Worm (Caenorhabditis elegans): Measurements from ENCODE around the gene C36A4.4.

Gene C36A4.4

ce11 chrIII:3831798-3832197 lies 11.6 kb downstream of the C36A4.4 start:
- TF ChIP-seq sea-1 (GFP tag; conservative IDR thresholded peaks at IDR 0.05) (no peak), ama-1 (optimal IDR thresholded peaks at IDR 0.05) (no peak), aly-1 (tag; optimal IDR thresholded peaks at IDR 0.05) (no peak), F13C5.2 (tag; optimal IDR thresholded peaks at IDR 0.05) (no peak), flt-1 (GFP tag; IDR thresholded peaks at IDR 0.05) (no peak), ceh-36 (tag; optimal IDR thresholded peaks at IDR 0.05) (no peak), hmg-4 (GFP tag; optimal IDR thresholded peaks at IDR 0.05) (no peak), B0310.2 (tag; optimal IDR thresholded peaks at IDR 0.05) (no peak), tra-4 (tag; optimal IDR thresholded peaks at IDR 0.05) (no peak), tbx-11 (GFP tag; IDR thresholded peaks at IDR 0.05) (no peak), pes-1 (GFP tag; IDR thresholded peaks at IDR 0.05) (no peak), hnd-1 (tag; optimal IDR thresholded peaks at IDR 0.05) (no peak), scrt-1 (GFP tag; IDR thresholded peaks at IDR 0.05) (no peak)

- TF ChIP-seq F13C5.2 (tag; optimal IDR thresholded peaks at IDR 0.05) (no peak), hmbx-1 (tag; optimal IDR thresholded peaks at IDR 0.05) (no peak), tbx-37 (GFP tag; conservative IDR thresholded peaks at IDR 0.05) (no peak), sea-1 (GFP tag; conservative IDR thresholded peaks at IDR 0.05) (no peak), scrt-1 (GFP tag; IDR thresholded peaks at IDR 0.05) (no peak), tra-4 (tag; optimal IDR thresholded peaks at IDR 0.05) (no peak), ceh-36 (tag; optimal IDR thresholded peaks at IDR 0.05) (no peak), hnd-1 (tag; optimal IDR thresholded peaks at IDR 0.05) (no peak), pes-1 (GFP tag; IDR thresholded peaks at IDR 0.05) (no peak), hmg-4 (GFP tag; optimal IDR thresholded peaks at IDR 0.05) (no peak), ets-7 (tag; optimal IDR thresholded peaks at IDR 0.05) (no peak), ceh-13 (GFP tag; optimal IDR thresholded peaks at IDR 0.05) (no peak)
Observed at ce11 chrIII:3831381-3831780, 12.0 kb downstream of the C36A4.4 start, which contains the start of gene C36A4.10. Gene C36A4.10, minus strand, starts transcription at chrIII:3831481.

- TF ChIP-seq ceh-36 (tag; optimal IDR thresholded peaks at IDR 0.05) = no peak
- no peak for TF ChIP-seq hmg-4 (GFP tag; optimal IDR thresholded peaks at IDR 0.05)
- no peak for TF ChIP-seq ama-1 (optimal IDR thresholded peaks at IDR 0.05)
- TF ChIP-seq ets-7 (tag; optimal IDR thresholded peaks at IDR 0.05) = no peak
- no peak for TF ChIP-seq tbx-37 (GFP tag; conservative IDR thresholded peaks at IDR 0.05)
Observed at ce11 chrIII:3829105-3829504, 14.3 kb downstream of the C36A4.4 start, which contains the start of gene cnnm-5. Gene cnnm-5, minus strand, starts transcription at chrIII:3829205.

- no peak for TF ChIP-seq scrt-1 (GFP tag; IDR thresholded peaks at IDR 0.05)
- TF ChIP-seq tbx-11 (GFP tag; IDR thresholded peaks at IDR 0.05) = no peak
- TF ChIP-seq aly-1 (tag; optimal IDR thresholded peaks at IDR 0.05) = no peak
- TF ChIP-seq ets-7 (tag; optimal IDR thresholded peaks at IDR 0.05) = no peak
- TF ChIP-seq ama-1 (optimal IDR thresholded peaks at IDR 0.05) = no peak
- no peak for TF ChIP-seq sea-1 (GFP tag; conservative IDR thresholded peaks at IDR 0.05)
- no peak for TF ChIP-seq hmbx-1 (tag; optimal IDR thresholded peaks at IDR 0.05)
- TF ChIP-seq ceh-36 (tag; optimal IDR thresholded peaks at IDR 0.05) = no peak
- no peak for TF ChIP-seq tbx-37 (GFP tag; conservative IDR thresholded peaks at IDR 0.05)
- TF ChIP-seq ceh-13 (GFP tag; optimal IDR thresholded peaks at IDR 0.05) = no peak
- TF ChIP-seq F13C5.2 (tag; optimal IDR thresholded peaks at IDR 0.05) = no peak
- no peak for TF ChIP-seq hmg-4 (GFP tag; optimal IDR thresholded peaks at IDR 0.05)
- TF ChIP-seq B0310.2 (tag; optimal IDR thresholded peaks at IDR 0.05) = no peak
- TF ChIP-seq pes-1 (GFP tag; IDR thresholded peaks at IDR 0.05) = no peak
- no peak for TF ChIP-seq flt-1 (GFP tag; IDR thresholded peaks at IDR 0.05)
Observed at ce11 chrIII:3821969-3822453, 21.4 kb downstream of the C36A4.4 start, which contains the start of gene amx-1. Gene amx-1, plus strand, starts transcription at chrIII:3822403.

ce11 chrIII:3820134-3820533 lies 23.3 kb downstream of the C36A4.4 start:
- TF ChIP-seq F13C5.2 (tag; optimal IDR thresholded peaks at IDR 0.05) = peak; percentile 20
- peak; percentile 74 for TF ChIP-seq hmg-4 (GFP tag; optimal IDR thresholded peaks at IDR 0.05)
- no peak for TF ChIP-seq pes-1 (GFP tag; IDR thresholded peaks at IDR 0.05)
- TF ChIP-seq aly-1 (tag; optimal IDR thresholded peaks at IDR 0.05) = peak; percentile 36
- no peak for TF ChIP-seq ceh-36 (tag; optimal IDR thresholded peaks at IDR 0.05)

ce11 chrIII:3819579-3819978 lies 23.8 kb downstream of the C36A4.4 start, which contains the start of gene dpy-27:
Gene dpy-27, minus strand, starts transcription at chrIII:3819679.
- TF ChIP-seq hmg-4 (GFP tag; optimal IDR thresholded peaks at IDR 0.05) (no peak), tbx-11 (GFP tag; IDR thresholded peaks at IDR 0.05) (no peak), tbx-37 (GFP tag; conservative IDR thresholded peaks at IDR 0.05) (no peak), scrt-1 (GFP tag; IDR thresholded peaks at IDR 0.05) (no peak), flt-1 (GFP tag; IDR thresholded peaks at IDR 0.05) (no peak), hmbx-1 (tag; optimal IDR thresholded peaks at IDR 0.05) (no peak), ets-7 (tag; optimal IDR thresholded peaks at IDR 0.05) (no peak), pes-1 (GFP tag; IDR thresholded peaks at IDR 0.05) (no peak), ceh-36 (tag; optimal IDR thresholded peaks at IDR 0.05) (no peak), aly-1 (tag; optimal IDR thresholded peaks at IDR 0.05) (no peak), tra-4 (tag; optimal IDR thresholded peaks at IDR 0.05) (no peak), ceh-13 (GFP tag; optimal IDR thresholded peaks at IDR 0.05) (no peak), F13C5.2 (tag; optimal IDR thresholded peaks at IDR 0.05) (no peak), sea-1 (GFP tag; conservative IDR thresholded peaks at IDR 0.05) (no peak), ama-1 (optimal IDR thresholded peaks at IDR 0.05) (no peak), hnd-1 (tag; optimal IDR thresholded peaks at IDR 0.05) (no peak), B0310.2 (tag; optimal IDR thresholded peaks at IDR 0.05) (no peak)

- no peak for TF ChIP-seq sea-1 (GFP tag; conservative IDR thresholded peaks at IDR 0.05)
- TF ChIP-seq scrt-1 (GFP tag; IDR thresholded peaks at IDR 0.05) = no peak
- TF ChIP-seq tbx-11 (GFP tag; IDR thresholded peaks at IDR 0.05) = no peak
- no peak for TF ChIP-seq B0310.2 (tag; optimal IDR thresholded peaks at IDR 0.05)
- no peak for TF ChIP-seq F13C5.2 (tag; optimal IDR thresholded peaks at IDR 0.05)
- no peak for TF ChIP-seq tra-4 (tag; optimal IDR thresholded peaks at IDR 0.05)
- TF ChIP-seq ets-7 (tag; optimal IDR thresholded peaks at IDR 0.05) = no peak
- no peak for TF ChIP-seq tbx-37 (GFP tag; conservative IDR thresholded peaks at IDR 0.05)
Observed at ce11 chrIII:3814421-3814820, 29.0 kb downstream of the C36A4.4 start.

Data from whole organism, early embryonic.